Fruit fly (Drosophila melanogaster): ENCODE data around the gene Mob2.
A peak's percentile ranks its signal among the peaks of the same experiment; 100 is the strongest.

Gene Mob2

DNA sequence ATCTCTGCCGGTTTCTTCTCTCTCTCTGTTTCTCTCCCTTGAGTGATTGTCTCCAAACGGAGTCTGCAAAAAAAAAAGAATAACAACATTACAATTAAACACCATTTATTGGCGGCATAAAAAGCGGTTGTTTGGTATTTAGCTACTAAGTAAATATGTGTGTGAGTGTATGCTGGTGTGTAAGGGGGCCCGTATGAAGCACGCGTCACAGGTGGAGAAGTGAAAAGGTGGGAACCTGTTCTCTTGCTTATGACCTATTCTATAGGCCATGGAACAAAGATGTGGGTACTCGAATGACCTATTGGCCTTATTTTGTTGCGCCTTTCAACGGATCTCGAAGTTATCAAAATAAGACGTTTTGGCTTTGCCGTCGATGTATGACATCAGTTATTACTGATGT lies 26.6 kb upstream of the Mob2 start (continued):
- no peak for TF ChIP-seq GATAe (GFP tag; conservative IDR thresholded peaks at IDR 0.05)
- TF ChIP-seq exex (tag; optimal IDR thresholded peaks at IDR 0.05) = no peak
- TF ChIP-seq Atf6 (GFP tag; IDR thresholded peaks at IDR 0.05) = no peak
- TF ChIP-seq CG14014 (GFP tag; IDR thresholded peaks at IDR 0.05) = no peak
- TF ChIP-seq CG1647 (GFP tag; optimal IDR thresholded peaks at IDR 0.05) = no peak
- no peak for TF ChIP-seq CG3995 (GFP tag; optimal IDR thresholded peaks at IDR 0.05)
- TF ChIP-seq CG16863 (GFP tag; optimal IDR thresholded peaks at IDR 0.05) = no peak
- TF ChIP-seq gcm (GFP tag; optimal IDR thresholded peaks at IDR 0.05) = peak; percentile 60
- TF ChIP-seq wek (GFP tag; optimal IDR thresholded peaks at IDR 0.05) = no peak
- no peak for TF ChIP-seq CG17612 (GFP tag; IDR thresholded peaks at IDR 0.05)
- no peak for TF ChIP-seq mirr (GFP tag; optimal IDR thresholded peaks at IDR 0.05)
- no peak for TF ChIP-seq pum (GFP tag; optimal IDR thresholded peaks at IDR 0.05)
- TF ChIP-seq CG9609 (GFP tag; optimal IDR thresholded peaks at IDR 0.05) = no peak
- no peak for TF ChIP-seq jumu (GFP tag; optimal IDR thresholded peaks at IDR 0.05)
- TF ChIP-seq Rx (GFP tag; IDR thresholded peaks at IDR 0.05) = no peak
- TF ChIP-seq CG1529 (GFP tag; optimal IDR thresholded peaks at IDR 0.05) = no peak
- no peak for TF ChIP-seq en (GFP tag; optimal IDR thresholded peaks at IDR 0.05)
- no peak for TF ChIP-seq Myb (GFP tag; optimal IDR thresholded peaks at IDR 0.05)
- no peak for TF ChIP-seq pan (optimal IDR thresholded peaks at IDR 0.05)
- no peak for TF ChIP-seq pan (GFP tag; optimal IDR thresholded peaks at IDR 0.05 in 1 of 2, IDR thresholded peaks at IDR 0.05 in 1 of 2)
- no peak for TF ChIP-seq Fer2 (tag; optimal IDR thresholded peaks at IDR 0.05)
- no peak for TF ChIP-seq al (GFP tag; IDR thresholded peaks at IDR 0.05)
- TF ChIP-seq CG4360 (GFP tag; IDR thresholded peaks at IDR 0.05) = no peak
- TF ChIP-seq CG3281 (GFP tag; optimal IDR thresholded peaks at IDR 0.05) = peak; percentile 14
- no peak for TF ChIP-seq hkb (optimal IDR thresholded peaks at IDR 0.05)
- TF ChIP-seq hkb (GFP tag; IDR thresholded peaks at IDR 0.05) = no peak
- no peak for TF ChIP-seq CG11560 (tag; IDR thresholded peaks at IDR 0.05)
- TF ChIP-seq Dad (GFP tag; optimal IDR thresholded peaks at IDR 0.05) = no peak
- no peak for TF ChIP-seq CG15073 (GFP tag; optimal IDR thresholded peaks at IDR 0.05)
- TF ChIP-seq CG8944 (GFP tag; optimal IDR thresholded peaks at IDR 0.05) = no peak
- TF ChIP-seq Lpt (GFP tag; optimal IDR thresholded peaks at IDR 0.05) = no peak
- no peak for TF ChIP-seq CTCF (GFP tag; optimal IDR thresholded peaks at IDR 0.05)
- TF ChIP-seq bowl (GFP tag; IDR thresholded peaks at IDR 0.05) = no peak
- no peak for TF ChIP-seq jing (GFP tag; optimal IDR thresholded peaks at IDR 0.05)
- TF ChIP-seq nerfin-2 (GFP tag; IDR thresholded peaks at IDR 0.05; ENCODE audit: partially characterized antibody) = no peak
- TF ChIP-seq Sox102F (GFP tag; optimal IDR thresholded peaks at IDR 0.05) = no peak
- TF ChIP-seq ATbp (GFP tag; optimal IDR thresholded peaks at IDR 0.05) = peak; percentile 11
- TF ChIP-seq Awh (GFP tag; IDR thresholded peaks at IDR 0.05) = no peak
- no peak for TF ChIP-seq Doc2 (GFP tag; IDR thresholded peaks at IDR 0.05)
- no peak for TF ChIP-seq ato (GFP tag; IDR thresholded peaks at IDR 0.05; ENCODE audit: partially characterized antibody)
- no peak for TF ChIP-seq grau (tag; optimal IDR thresholded peaks at IDR 0.05)
- TF ChIP-seq tap (tag; optimal IDR thresholded peaks at IDR 0.05) = no peak
- no peak for TF ChIP-seq pnt (GFP tag; optimal IDR thresholded peaks at IDR 0.05)
- no peak for TF ChIP-seq CG2889 (GFP tag; IDR thresholded peaks at IDR 0.05)
- no peak for TF ChIP-seq CG7839 (tag; optimal IDR thresholded peaks at IDR 0.05)
- TF ChIP-seq CG9727 (GFP tag; optimal IDR thresholded peaks at IDR 0.05) = no peak
- peak; percentile 27 for TF ChIP-seq lab (GFP tag; optimal IDR thresholded peaks at IDR 0.05)
- no peak for TF ChIP-seq BtbVII (GFP tag; optimal IDR thresholded peaks at IDR 0.05)
- no peak for TF ChIP-seq zen (tag; optimal IDR thresholded peaks at IDR 0.05)
- no peak for TF ChIP-seq btn (GFP tag; optimal IDR thresholded peaks at IDR 0.05)
- TF ChIP-seq CG13123 (GFP tag; optimal IDR thresholded peaks at IDR 0.05) = no peak
- no peak for TF ChIP-seq p53 (GFP tag; optimal IDR thresholded peaks at IDR 0.05)
- no peak for TF ChIP-seq lola (GFP tag; optimal IDR thresholded peaks at IDR 0.05)
- no peak for TF ChIP-seq Dref (GFP tag; IDR thresholded peaks at IDR 0.05)

Measured in whole organism, embryonic.